Worm (Caenorhabditis elegans) whole organism, early embryonic: Measurements from ENCODE around the gene fbxa-4.

Experiments
- ama-1 ChIP-seq: fragments of 150-350 bp; optimal IDR thresholded peaks from 2 replicates; lab custom pipeline; 2014
- pes-1 ChIP-seq: fragments of 200-800 bp; sonication (Bioruptor generic); IDR thresholded peaks from 2 replicates; pipeline ENCODE4 v1.3.6; 2022; ENCODE audit warnings: missing genetic modification reagents, missing genetic modification characterization, missing compliant biosample characterization
- scrt-1 ChIP-seq: fragments of 200-800 bp; sonication (Bioruptor generic); IDR thresholded peaks from 2 replicates; pipeline ENCODE4 v1.3.6; 2022; ENCODE audit warnings: missing genetic modification characterization, missing compliant biosample characterization

DNA sequence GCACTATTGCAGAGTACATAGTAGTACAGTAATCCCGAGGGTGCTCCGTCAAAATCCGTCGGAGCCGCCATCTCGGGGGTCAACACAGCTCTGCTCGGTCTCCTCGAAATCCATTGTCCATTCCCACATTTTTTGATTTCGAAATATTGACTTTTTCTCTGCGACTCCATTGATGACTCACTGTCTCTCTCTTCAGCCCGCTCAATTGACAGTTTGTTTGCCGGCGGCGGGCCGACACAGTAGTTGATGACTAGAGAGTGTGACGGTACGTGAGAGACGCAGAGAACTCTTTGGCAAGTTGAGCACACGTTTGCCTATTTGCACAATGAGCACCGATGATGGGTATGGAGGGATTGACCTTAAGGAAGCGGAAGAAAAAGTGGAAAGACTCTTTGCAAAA, 39.5 kb upstream of the fbxa-4 start:
- TF ChIP-seq ama-1 (no peak), pes-1 (GFP tag; lab: Robert Waterston, UW) (no peak), scrt-1 (GFP tag; lab: Robert Waterston, UW) (no peak)
